Comparison of ENCODE assay signal across 5 fruit fly cellular contexts in the genomic region with DNA sequence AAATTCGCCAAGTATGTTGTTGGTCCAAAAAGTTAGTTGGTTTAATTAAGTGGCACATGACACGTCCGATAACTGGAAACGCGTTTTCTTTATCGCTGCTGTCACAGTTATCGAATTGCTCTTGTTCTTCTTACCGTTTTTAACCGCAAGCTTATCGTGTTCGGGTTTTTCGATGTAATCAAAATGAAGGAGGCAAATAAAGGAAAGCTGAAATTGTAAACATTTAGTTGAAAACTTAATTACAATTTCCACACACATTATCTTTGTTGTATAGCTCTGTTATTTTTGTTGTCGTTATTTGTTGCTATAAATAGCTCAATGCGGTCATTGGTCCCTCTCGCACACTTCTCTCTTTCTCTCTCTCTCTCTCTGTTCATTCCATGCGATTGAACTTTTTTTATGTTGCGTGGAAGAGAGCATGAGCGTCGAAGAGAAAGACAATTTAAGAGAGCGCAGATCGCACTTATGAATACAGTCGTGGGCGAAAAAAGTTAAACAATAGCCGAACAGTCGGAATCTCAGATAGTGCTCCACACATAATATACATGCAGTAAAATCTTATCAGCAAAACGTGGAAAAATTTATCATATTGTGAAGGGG.
A peak's percentile ranks its signal among the peaks of the same experiment; 100 is the strongest.
TF ChIP-seq lines count a peak whose summit lies in the region.

No protein-coding gene starts in this region.

- no peak for TF ChIP-seq CTCF in whole organism, embryonic (GFP tag; optimal IDR thresholded peaks at IDR 0.05; lab: Kevin White, UChicago)

TF ChIP-seq in whole organism, adult, 20 proteins besides CTCF, POLR2A, EP300 and RAD21:
- TF ChIP-seq CG33017 (tag; optimal IDR thresholded peaks at IDR 0.05; lab: Kevin White, UChicago) (peak; percentile 35), kay (GFP tag; lab: Kevin White, UChicago; ENCODE audit: borderline replicate concordance) (peak; percentile 79), bab1 (GFP tag; optimal IDR thresholded peaks at IDR 0.05; lab: Kevin White, UChicago) (peak; percentile 28), CG5204 (GFP tag; optimal IDR thresholded peaks at IDR 0.05; lab: Kevin White, UChicago) (no peak), CG11617 (GFP tag; optimal IDR thresholded peaks at IDR 0.05; lab: Kevin White, UChicago) (peak; percentile 25), Clk (GFP tag; optimal IDR thresholded peaks at IDR 0.05; lab: Kevin White, UChicago) (no peak), CG1620 (GFP tag; optimal IDR thresholded peaks at IDR 0.05; lab: Kevin White, UChicago) (no peak), CG7101 (tag; optimal IDR thresholded peaks at IDR 0.05; lab: Kevin White, UChicago) (peak; percentile 31), Crg-1 (GFP tag; optimal IDR thresholded peaks at IDR 0.05; lab: Kevin White, UChicago) (no peak), pad (GFP tag; optimal IDR thresholded peaks at IDR 0.05; lab: Kevin White, UChicago) (no peak), Mnt (GFP tag; optimal IDR thresholded peaks at IDR 0.05; lab: Kevin White, UChicago) (peak; percentile 47), CG7045 (GFP tag; optimal IDR thresholded peaks at IDR 0.05; lab: Kevin White, UChicago) (peak; percentile 2)

TF ChIP-seq in whole organism, embryonic, 481 proteins besides CTCF, POLR2A, EP300 and RAD21 (continues in another document):
- no peak for TF ChIP-seq rib (GFP tag; IDR thresholded peaks at IDR 0.05; lab: Robert Waterston, UW)
- TF ChIP-seq ewg (GFP tag; optimal IDR thresholded peaks at IDR 0.05; lab: Kevin White, UChicago) = no peak
- peak; percentile 11 for TF ChIP-seq fd64A (GFP tag; optimal IDR thresholded peaks at IDR 0.05; lab: Kevin White, UChicago)
- peak; percentile 55 for TF ChIP-seq mirr (GFP tag; optimal IDR thresholded peaks at IDR 0.05; lab: Kevin White, UChicago)
- no peak for TF ChIP-seq Blimp-1 (GFP tag; optimal IDR thresholded peaks at IDR 0.05; lab: Kevin White, UChicago)
- peak; percentile 14 for TF ChIP-seq kah (GFP tag; optimal IDR thresholded peaks at IDR 0.05; lab: Kevin White, UChicago)
- no peak for TF ChIP-seq CG4854 (GFP tag; optimal IDR thresholded peaks at IDR 0.05; lab: Kevin White, UChicago)
- no peak for TF ChIP-seq CG17186 (GFP tag; optimal IDR thresholded peaks at IDR 0.05; lab: Kevin White, UChicago)
- TF ChIP-seq ci (GFP tag; IDR thresholded peaks at IDR 0.05; lab: Robert Waterston, UW) = peak; percentile 49; the same call in 1 of the 3 replicates
- TF ChIP-seq CG18476 (GFP tag; optimal IDR thresholded peaks at IDR 0.05; lab: Kevin White, UChicago) = no peak
- TF ChIP-seq inv (GFP tag; IDR thresholded peaks at IDR 0.05; lab: Robert Waterston, UW; ENCODE audit: partially characterized antibody) = no peak
- peak; percentile 20 for TF ChIP-seq cg (GFP tag; optimal IDR thresholded peaks at IDR 0.05; lab: Kevin White, UChicago)
- TF ChIP-seq CG1647 (GFP tag; optimal IDR thresholded peaks at IDR 0.05; lab: Kevin White, UChicago) = no peak
- TF ChIP-seq dm (GFP tag; optimal IDR thresholded peaks at IDR 0.05; lab: Kevin White, UChicago) = peak; percentile 15
- no peak for TF ChIP-seq CG8290 (GFP tag; optimal IDR thresholded peaks at IDR 0.05; lab: Kevin White, UChicago)
- no peak for TF ChIP-seq CG8290 (tag; optimal IDR thresholded peaks at IDR 0.05; lab: Kevin White, UChicago)
- peak; percentile 44 for TF ChIP-seq D19A (tag; optimal IDR thresholded peaks at IDR 0.05; lab: Kevin White, UChicago)
- peak; percentile 82 for TF ChIP-seq sd (tag; optimal IDR thresholded peaks at IDR 0.05; lab: Kevin White, UChicago)

TF ChIP-seq in whole organism, prepupa, 60 proteins besides CTCF, POLR2A, EP300 and RAD21 (continues in another document):
- TF ChIP-seq svp (GFP tag; lab: Kevin White, UChicago) (no peak), CG6854 (GFP tag; optimal IDR thresholded peaks at IDR 0.05; lab: Kevin White, UChicago) (peak; percentile 10), achi (GFP tag; optimal IDR thresholded peaks at IDR 0.05; lab: Kevin White, UChicago) (peak; percentile 37), CG6808 (GFP tag; optimal IDR thresholded peaks at IDR 0.05; lab: Kevin White, UChicago) (no peak), Sox14 (GFP tag; optimal IDR thresholded peaks at IDR 0.05; lab: Kevin White, UChicago) (peak; percentile 24), dsx (GFP tag; optimal IDR thresholded peaks at IDR 0.05; lab: Kevin White, UChicago; ENCODE audit: poor library complexity, severe bottlenecking) (no peak), CG6276 (GFP tag; optimal IDR thresholded peaks at IDR 0.05; lab: Kevin White, UChicago) (no peak), Smox (GFP tag; optimal IDR thresholded peaks at IDR 0.05; lab: Kevin White, UChicago) (peak; percentile 39), Lpt (GFP tag; optimal IDR thresholded peaks at IDR 0.05; lab: Kevin White, UChicago) (no peak), Hr4 (GFP tag; optimal IDR thresholded peaks at IDR 0.05; lab: Kevin White, UChicago) (peak; percentile 29), OdsH (GFP tag; optimal IDR thresholded peaks at IDR 0.05; lab: Kevin White, UChicago) (no peak), Eip75B (GFP tag; optimal IDR thresholded peaks at IDR 0.05; lab: Kevin White, UChicago) (no peak), Eip93F (GFP tag; optimal IDR thresholded peaks at IDR 0.05; lab: Kevin White, UChicago) (no peak), CG11294 (GFP tag; IDR thresholded peaks at IDR 0.05; lab: Robert Waterston, UW) (no peak), net (GFP tag; optimal IDR thresholded peaks at IDR 0.05; lab: Kevin White, UChicago) (peak; percentile 53), fd85E (GFP tag; optimal IDR thresholded peaks at IDR 0.05; lab: Kevin White, UChicago) (no peak), pdm3 (GFP tag; optimal IDR thresholded peaks at IDR 0.05; lab: Kevin White, UChicago) (peak; percentile 26), Hr39 (GFP tag; optimal IDR thresholded peaks at IDR 0.05; lab: Kevin White, UChicago) (peak; percentile 45), eg (GFP tag; IDR thresholded peaks at IDR 0.05; lab: Robert Waterston, UW) (peak; percentile 61; the same call in 2 of the 3 replicates)

TF ChIP-seq in whole organism, pupa, 21 proteins besides CTCF, POLR2A, EP300 and RAD21:
- peak; percentile 58 for TF ChIP-seq CG4496 (GFP tag; IDR thresholded peaks at IDR 0.05; lab: Robert Waterston, UW)
- TF ChIP-seq Ets98B (GFP tag; IDR thresholded peaks at IDR 0.05; lab: Robert Waterston, UW) = peak; percentile 48; the same call in 1 of the 2 replicates
- TF ChIP-seq CG34367 (tag; optimal IDR thresholded peaks at IDR 0.05; lab: Kevin White, UChicago) = no peak
- peak; percentile 76 for TF ChIP-seq CG12605 (GFP tag; IDR thresholded peaks at IDR 0.05; lab: Robert Waterston, UW)
- TF ChIP-seq Snoo (tag; optimal IDR thresholded peaks at IDR 0.05; lab: Kevin White, UChicago) = no peak
- peak; percentile 61 for TF ChIP-seq Pif1B (GFP tag; optimal IDR thresholded peaks at IDR 0.05; lab: Kevin White, UChicago)
- peak; percentile 64; the same call in 1 of the 2 replicates for TF ChIP-seq CG32121 (GFP tag; IDR thresholded peaks at IDR 0.05; lab: Robert Waterston, UW)
- peak; percentile 23; the same call in 1 of the 3 replicates for TF ChIP-seq fd96Ca (GFP tag; IDR thresholded peaks at IDR 0.05; lab: Robert Waterston, UW)
- no peak for TF ChIP-seq D1 (tag; optimal IDR thresholded peaks at IDR 0.05; lab: Kevin White, UChicago)
- no peak for TF ChIP-seq CG14655 (GFP tag; optimal IDR thresholded peaks at IDR 0.05; lab: Kevin White, UChicago)
- peak; percentile 98 for TF ChIP-seq EcR (GFP tag; optimal IDR thresholded peaks at IDR 0.05; lab: Kevin White, UChicago)
- peak; percentile 25 for TF ChIP-seq CG17806 (tag; optimal IDR thresholded peaks at IDR 0.05; lab: Kevin White, UChicago)
- peak; percentile 13 for TF ChIP-seq CG8159 (tag; optimal IDR thresholded peaks at IDR 0.05; lab: Kevin White, UChicago)
TF ChIP-seq in whole organism, pupa: peak in this region for 9.

TF ChIP-seq in whole organism, wandering third instar larva, 38 proteins besides CTCF, POLR2A, EP300 and RAD21:
- peak; percentile 32 for TF ChIP-seq OdsH (GFP tag; optimal IDR thresholded peaks at IDR 0.05; lab: Kevin White, UChicago)
- TF ChIP-seq h (GFP tag; optimal IDR thresholded peaks at IDR 0.05; lab: Kevin White, UChicago) = no peak
- TF ChIP-seq woc (GFP tag; optimal IDR thresholded peaks at IDR 0.05; lab: Kevin White, UChicago) = no peak
- TF ChIP-seq dsf (GFP tag; optimal IDR thresholded peaks at IDR 0.05; lab: Kevin White, UChicago; ENCODE audit: borderline replicate concordance) = no peak
- peak in 1 of 2 experiments; percentile 47 for TF ChIP-seq foxo (GFP tag; optimal IDR thresholded peaks at IDR 0.05; lab: Kevin White, UChicago)
- peak; percentile 22 for TF ChIP-seq Hnf4 (GFP tag; optimal IDR thresholded peaks at IDR 0.05; lab: Kevin White, UChicago)
- TF ChIP-seq pan (optimal IDR thresholded peaks at IDR 0.05; lab: Kevin White, UChicago) = no peak
- TF ChIP-seq ey (GFP tag; optimal IDR thresholded peaks at IDR 0.05; lab: Kevin White, UChicago) = peak; percentile 38
- peak; percentile 19 for TF ChIP-seq rgr (GFP tag; optimal IDR thresholded peaks at IDR 0.05; lab: Kevin White, UChicago)
- TF ChIP-seq br (GFP tag; optimal IDR thresholded peaks at IDR 0.05; lab: Kevin White, UChicago) = peak; percentile 1
- peak; percentile 5 to 47 for TF ChIP-seq dl (GFP tag; optimal IDR thresholded peaks at IDR 0.05; lab: Kevin White, UChicago; ENCODE audit: insufficient read depth in 1 of 2, partially characterized antibody in 2 of 2)
- peak; percentile 62 for TF ChIP-seq Hr83 (GFP tag; optimal IDR thresholded peaks at IDR 0.05; lab: Kevin White, UChicago; ENCODE audit: poor library complexity, severe bottlenecking)
- peak; percentile 20 for TF ChIP-seq brk (GFP tag; optimal IDR thresholded peaks at IDR 0.05; lab: Kevin White, UChicago)
- peak; percentile 19 for TF ChIP-seq sage (GFP tag; optimal IDR thresholded peaks at IDR 0.05; lab: Kevin White, UChicago)
- peak; percentile 12 for TF ChIP-seq Jra (GFP tag; optimal IDR thresholded peaks at IDR 0.05; lab: Kevin White, UChicago)
- no peak for TF ChIP-seq Mio (GFP tag; optimal IDR thresholded peaks at IDR 0.05; lab: Kevin White, UChicago)
- peak; percentile 23 for TF ChIP-seq Vsx2 (GFP tag; optimal IDR thresholded peaks at IDR 0.05; lab: Kevin White, UChicago; ENCODE audit: partially characterized antibody)
- no peak for TF ChIP-seq Myc (optimal IDR thresholded peaks at IDR 0.05; lab: Kevin White, UChicago)
- peak; percentile 65 for TF ChIP-seq Dif (GFP tag; optimal IDR thresholded peaks at IDR 0.05; lab: Kevin White, UChicago; ENCODE audit: partially characterized antibody)
